Worm (Caenorhabditis elegans) whole organism, L3 larva: ENCODE data around the gene Y61B8A.6.

Experiments used
- R02D3.7 ChIP-seq: fragments of 150-350 bp; optimal IDR thresholded peaks from 2 replicates; lab custom pipeline; 2014; ENCODE audit warnings: missing biosample characterization, missing genetic modification characterization
- ama-1 ChIP-seq: fragments of 150-350 bp; optimal IDR thresholded peaks from 2 replicates; lab custom pipeline; 2018
- ceh-16 ChIP-seq: sonication (generic microtip); optimal IDR thresholded peaks from 2 replicates; lab custom pipeline; 2017; ENCODE audit warnings: missing biosample characterization, missing genetic modification characterization
- ceh-28 ChIP-seq: fragments of 150-350 bp; optimal IDR thresholded peaks from 2 replicates; lab custom pipeline; 2014; ENCODE audit warnings: missing biosample characterization, missing genetic modification reagents, missing genetic modification characterization
- ceh-82 ChIP-seq: fragments of 150-350 bp; optimal IDR thresholded peaks from 2 replicates; lab custom pipeline; 2014; ENCODE audit warnings: missing biosample characterization, missing genetic modification characterization
- egl-27 ChIP-seq: sonication (generic microtip); optimal IDR thresholded peaks from 4 replicates; lab custom pipeline; 2017; ENCODE audit warnings: missing biosample characterization, missing genetic modification reagents, missing genetic modification characterization
- egl-5 ChIP-seq: fragments of 150-350 bp; optimal IDR thresholded peaks from 2 replicates; lab custom pipeline; 2017; ENCODE audit warnings: missing biosample characterization, missing genetic modification reagents, missing genetic modification characterization, inconsistent platforms
- elt-1 ChIP-seq: fragments of 150-350 bp; optimal IDR thresholded peaks from 2 replicates; lab custom pipeline; 2014; ENCODE audit warnings: missing biosample characterization, missing genetic modification characterization
- elt-3 ChIP-seq, 3 experiments: fragments of 150-350 bp in 1 of 3; sonication (generic microtip) in 2 of 3; optimal IDR thresholded peaks; 2 replicates in 2 of 3; 4 replicates in 1 of 3; lab custom pipeline; 2014 to 2017; ENCODE audit warnings: missing biosample characterization in 3 of 3, missing genetic modification characterization in 3 of 3
- eor-1 ChIP-seq, 2 experiments: fragments of 150-350 bp; optimal IDR thresholded peaks; 2 replicates each; lab custom pipeline; 2014 to 2018; ENCODE audit warnings: missing biosample characterization in 2 of 2, missing genetic modification characterization in 2 of 2
- fkh-10 ChIP-seq: sonication (generic microtip); optimal IDR thresholded peaks from 2 replicates; lab custom pipeline; 2017; ENCODE audit warnings: missing biosample characterization, missing genetic modification reagents, missing genetic modification characterization
- fkh-2 ChIP-seq: fragments of 150-350 bp; optimal IDR thresholded peaks from 2 replicates; lab custom pipeline; 2014; ENCODE audit warnings: missing biosample characterization, missing genetic modification reagents, missing genetic modification characterization
- fos-1 ChIP-seq: fragments of 150-350 bp; optimal IDR thresholded peaks from 2 replicates; lab custom pipeline; 2014; ENCODE audit warnings: missing biosample characterization, missing genetic modification characterization
- hmg-11 ChIP-seq: sonication (generic microtip); optimal IDR thresholded peaks from 2 replicates; lab custom pipeline; 2016; ENCODE audit warnings: missing genetic modification characterization, missing compliant biosample characterization
- jun-1 ChIP-seq: fragments of 150-350 bp; optimal IDR thresholded peaks from 2 replicates; lab custom pipeline; 2014; ENCODE audit warnings: missing biosample characterization, missing genetic modification reagents, missing genetic modification characterization
- lin-15B ChIP-seq: fragments of 150-350 bp; optimal IDR thresholded peaks from 2 replicates; lab custom pipeline; 2014; ENCODE audit warnings: missing biosample characterization, missing genetic modification characterization
- lin-39 ChIP-seq: fragments of 150-350 bp; optimal IDR thresholded peaks from 2 replicates; lab custom pipeline; 2018; ENCODE audit warnings: missing biosample characterization, missing genetic modification reagents, missing genetic modification characterization
- lsy-12 ChIP-seq: sonication (generic microtip); optimal IDR thresholded peaks from 2 replicates; lab custom pipeline; 2016; ENCODE audit warnings: mild to moderate bottlenecking, missing genetic modification characterization, missing compliant biosample characterization
- mdl-1 ChIP-seq: fragments of 150-350 bp; optimal IDR thresholded peaks from 2 replicates; lab custom pipeline; 2014; ENCODE audit warnings: missing biosample characterization, missing genetic modification characterization
- nhr-12 ChIP-seq: fragments of 150-350 bp; optimal IDR thresholded peaks from 2 replicates; lab custom pipeline; 2014; ENCODE audit warnings: missing biosample characterization, missing genetic modification characterization
- nhr-23 ChIP-seq: fragments of 150-350 bp; optimal IDR thresholded peaks from 2 replicates; lab custom pipeline; 2014; ENCODE audit warnings: missing biosample characterization, missing genetic modification reagents, missing genetic modification characterization
- nhr-237 ChIP-seq: fragments of 150-350 bp; optimal IDR thresholded peaks from 2 replicates; lab custom pipeline; 2014; ENCODE audit warnings: missing biosample characterization, missing genetic modification characterization
- nhr-28 ChIP-seq: fragments of 150-350 bp; optimal IDR thresholded peaks from 2 replicates; lab custom pipeline; 2014; ENCODE audit warnings: missing biosample characterization, missing genetic modification characterization
- nhr-67 ChIP-seq: fragments of 150-350 bp; optimal IDR thresholded peaks from 2 replicates; lab custom pipeline; 2014; ENCODE audit warnings: missing biosample characterization, missing genetic modification characterization
- nhr-76 ChIP-seq: fragments of 150-350 bp; sonication (generic microtip); optimal IDR thresholded peaks from 5 replicates; lab custom pipeline; 2014; ENCODE audit warnings: missing biosample characterization, missing genetic modification characterization
- nhr-77 ChIP-seq: fragments of 150-350 bp; optimal IDR thresholded peaks from 2 replicates; lab custom pipeline; 2014; ENCODE audit warnings: missing biosample characterization, missing genetic modification characterization
- pha-4 ChIP-seq: fragments of 150-350 bp; optimal IDR thresholded peaks from 2 replicates; lab custom pipeline; 2014; ENCODE audit warnings: missing biosample characterization, missing genetic modification reagents, missing genetic modification characterization
- sea-2 ChIP-seq: fragments of 150-350 bp; sonication (generic microtip); optimal IDR thresholded peaks from 4 replicates; lab custom pipeline; 2014; ENCODE audit warnings: missing biosample characterization, missing genetic modification reagents, missing genetic modification characterization
- skn-1 ChIP-seq: fragments of 150-350 bp; optimal IDR thresholded peaks from 2 replicates; lab custom pipeline; 2014; ENCODE audit warnings: missing biosample characterization, missing genetic modification characterization
- snpc-4 ChIP-seq: fragments of 150-350 bp; optimal IDR thresholded peaks from 2 replicates; lab custom pipeline; 2014; ENCODE audit warnings: missing biosample characterization, missing genetic modification characterization
- tbx-2 ChIP-seq: sonication (generic microtip); optimal IDR thresholded peaks from 2 replicates; lab custom pipeline; 2016; ENCODE audit warnings: mild to moderate bottlenecking, missing genetic modification characterization, missing compliant biosample characterization
- unc-39 ChIP-seq: sonication (generic microtip); optimal IDR thresholded peaks from 4 replicates; lab custom pipeline; 2017; ENCODE audit warnings: missing biosample characterization, missing genetic modification characterization
- unc-62 ChIP-seq: fragments of 150-350 bp; sonication (generic microtip); optimal IDR thresholded peaks from 4 replicates; lab custom pipeline; 2014; ENCODE audit warnings: missing biosample characterization, missing genetic modification reagents, missing genetic modification characterization
- zag-1 ChIP-seq: fragments of 150-350 bp; optimal IDR thresholded peaks from 2 replicates; lab custom pipeline; 2014; ENCODE audit warnings: missing biosample characterization, missing genetic modification characterization
- ztf-11 ChIP-seq: fragments of 150-350 bp; optimal IDR thresholded peaks from 2 replicates; lab custom pipeline; 2014; ENCODE audit warnings: missing biosample characterization, missing genetic modification characterization
- ztf-4 ChIP-seq: fragments of 150-350 bp; optimal IDR thresholded peaks from 2 replicates; lab custom pipeline; 2014; ENCODE audit warnings: missing biosample characterization, missing genetic modification characterization

Y61B8A.6 gene

ce11 chrV:17251364-17251961, at the start of gene Y61B8A.6:
Gene Y61B8A.6 (plus strand): TSS chrV:17251911.
- no peak for TF ChIP-seq hmg-11 (tag; lab: Kevin White, UChicago)
- no peak for TF ChIP-seq unc-62 (GFP tag; lab: Kevin White, UChicago)
- no peak for TF ChIP-seq egl-27
- no peak for TF ChIP-seq egl-5
- no peak for TF ChIP-seq ztf-4 (tag; lab: Kevin White, UChicago)
- no peak for TF ChIP-seq nhr-23 (tag; lab: Kevin White, UChicago)
- no peak for TF ChIP-seq zag-1 (tag; lab: Kevin White, UChicago)
- TF ChIP-seq pha-4 (tag; lab: Kevin White, UChicago) = no peak
- TF ChIP-seq nhr-76 (tag; lab: Kevin White, UChicago) = no peak
- TF ChIP-seq skn-1 (tag; lab: Kevin White, UChicago) = no peak
- TF ChIP-seq fkh-10 = no peak
- no peak for TF ChIP-seq nhr-28 (tag; lab: Kevin White, UChicago)
- TF ChIP-seq eor-1 (tag; optimal IDR thresholded peaks at IDR 0.05; lab: Kevin White, UChicago) = no peak
- no peak for TF ChIP-seq fkh-2 (tag; lab: Kevin White, UChicago)
- TF ChIP-seq ztf-11 = no peak
- TF ChIP-seq elt-3 (tag; optimal IDR thresholded peaks at IDR 0.05; lab: Kevin White, UChicago) = no peak

ce11 chrV:17206469-17206868, 45.2 kb upstream of the Y61B8A.6 start:
- TF ChIP-seq unc-62 (GFP tag; lab: Kevin White, UChicago) (no peak), unc-39 (no peak), eor-1 (tag; optimal IDR thresholded peaks at IDR 0.05; lab: Kevin White, UChicago) (no peak), nhr-76 (tag; lab: Kevin White, UChicago) (no peak), fos-1 (tag; lab: Kevin White, UChicago) (no peak), nhr-237 (no peak), lin-39 (tag; lab: Kevin White, UChicago) (no peak), lsy-12 (tag; lab: Kevin White, UChicago) (no peak), lin-15B (no peak), fkh-10 (no peak), ceh-82 (tag; lab: Kevin White, UChicago) (no peak), zag-1 (tag; lab: Kevin White, UChicago) (no peak), mdl-1 (no peak), pha-4 (tag; lab: Kevin White, UChicago) (no peak), nhr-12 (no peak), elt-1 (tag; lab: Kevin White, UChicago) (no peak)

DNA sequence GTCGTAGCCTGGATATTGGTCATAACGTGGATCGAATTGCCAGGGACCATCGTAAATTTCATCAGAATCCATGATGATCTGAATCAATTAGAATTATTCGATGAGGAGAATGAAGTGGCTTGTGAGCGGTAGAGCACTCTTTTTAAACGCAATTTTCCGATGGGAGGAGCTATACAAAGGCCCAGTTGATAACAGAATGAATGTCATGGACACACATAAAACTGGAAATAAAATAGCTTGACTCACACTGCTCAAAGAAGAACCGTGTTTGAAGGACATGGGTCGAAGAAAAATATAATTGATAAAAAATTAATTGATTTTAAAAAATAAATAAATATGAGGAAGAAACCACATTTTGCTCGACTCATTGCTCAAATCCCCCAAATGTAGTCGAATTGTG, 43.7 kb upstream of the Y61B8A.6 start, which contains the start of gene Y68A4A.13:
Gene Y68A4A.13, minus strand, starts transcription at position 101 of the 400 bp plus-strand sequence.
- TF ChIP-seq elt-3 (tag; optimal IDR thresholded peaks at IDR 0.05; lab: Kevin White, UChicago) = no peak
- no peak for TF ChIP-seq egl-27
- no peak for TF ChIP-seq ama-1 (lab: Kevin White, UChicago)
- no peak for TF ChIP-seq nhr-77
- TF ChIP-seq ceh-28 (tag; lab: Kevin White, UChicago) = no peak
- TF ChIP-seq fos-1 (tag; lab: Kevin White, UChicago) = no peak
- TF ChIP-seq skn-1 (tag; lab: Kevin White, UChicago) = no peak
- TF ChIP-seq nhr-76 (tag; lab: Kevin White, UChicago) = no peak
- no peak for TF ChIP-seq mdl-1
- TF ChIP-seq snpc-4 (tag; lab: Kevin White, UChicago) = no peak
- TF ChIP-seq unc-39 = no peak
- no peak for TF ChIP-seq R02D3.7 (tag; lab: Kevin White, UChicago)
- TF ChIP-seq jun-1 = no peak
- no peak for TF ChIP-seq ztf-4 (tag; lab: Kevin White, UChicago)

DNA sequence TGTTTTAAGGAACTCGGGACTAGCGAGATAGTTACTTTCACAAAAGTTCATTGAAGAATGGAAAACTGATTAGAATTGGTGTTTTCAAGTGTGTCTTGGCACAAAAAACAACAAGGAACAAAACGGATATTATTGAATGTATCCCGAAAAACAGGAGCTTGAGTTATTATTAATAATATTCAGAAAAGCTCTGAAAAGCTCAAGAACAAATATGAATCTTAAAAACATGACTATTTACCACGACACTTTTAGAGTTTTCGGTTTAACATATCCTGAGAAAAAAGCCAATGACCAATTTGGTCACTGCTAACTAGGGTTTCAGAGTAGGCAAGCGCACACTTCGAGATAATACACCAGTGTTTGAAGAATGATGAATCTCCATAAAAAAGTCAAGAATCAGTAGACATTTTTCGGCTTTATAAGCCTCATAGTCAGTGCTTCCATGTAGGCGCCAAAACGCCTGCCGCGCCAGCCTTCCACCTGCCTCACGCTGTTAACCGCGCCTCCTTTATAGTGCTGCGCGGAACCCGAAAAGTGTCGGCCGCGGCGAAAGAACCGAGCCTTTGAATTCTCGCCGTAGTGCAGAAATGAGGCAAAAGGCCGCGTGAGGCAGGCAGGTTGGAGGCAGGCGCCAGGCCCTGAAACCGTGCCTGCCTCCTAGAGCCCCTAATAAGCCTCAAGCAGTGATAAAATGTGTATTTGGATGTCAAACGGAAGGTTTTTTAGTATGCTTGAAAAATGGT, 39.6 kb upstream of the Y61B8A.6 start, which contains the start of gene srh-236:
Gene srh-236, minus strand, starts transcription at position 51 of the 743 bp plus-strand sequence.
- TF ChIP-seq nhr-67 (tag; lab: Kevin White, UChicago) = no peak
- TF ChIP-seq ztf-4 (tag; lab: Kevin White, UChicago) = no peak
- TF ChIP-seq zag-1 (tag; lab: Kevin White, UChicago) = no peak
- no peak for TF ChIP-seq unc-62 (GFP tag; lab: Kevin White, UChicago)

DNA sequence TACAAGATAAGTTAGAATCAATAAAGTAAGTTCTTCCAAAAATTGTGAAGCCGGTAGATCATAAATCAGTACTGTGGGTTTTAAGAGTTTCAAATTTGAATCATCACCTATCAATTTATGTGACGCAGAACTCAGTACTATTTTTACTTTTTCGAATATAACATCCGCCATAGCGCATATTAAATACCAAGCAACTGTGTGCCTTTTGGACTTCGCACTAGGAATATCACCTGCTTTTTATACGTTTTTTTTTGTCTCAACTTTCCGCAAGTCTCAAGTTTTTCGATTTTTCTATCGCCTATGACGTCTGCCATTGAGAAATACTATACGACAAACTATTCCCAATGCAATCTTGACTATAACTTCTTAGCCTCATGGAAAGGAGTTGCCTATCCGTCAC, 39.0 kb upstream of the Y61B8A.6 start, which contains the start of gene srh-113:
Gene srh-113, plus strand, starts transcription at position 301 of the 400 bp plus-strand sequence.
- TF ChIP-seq ceh-16 (tag; lab: Kevin White, UChicago) (no peak), elt-3 (tag; optimal IDR thresholded peaks at IDR 0.05; lab: Kevin White, UChicago) (no peak), ztf-4 (tag; lab: Kevin White, UChicago) (no peak), nhr-12 (no peak), sea-2 (no peak), nhr-23 (tag; lab: Kevin White, UChicago) (no peak), snpc-4 (tag; lab: Kevin White, UChicago) (no peak), tbx-2 (tag; lab: Kevin White, UChicago) (no peak), nhr-28 (tag; lab: Kevin White, UChicago) (no peak), unc-39 (no peak)
